Worm (Caenorhabditis elegans) whole organism, L2 larva: ENCODE results near the gene R02D5.1.
A peak's percentile ranks its signal among the peaks of the same experiment; 100 is the strongest.

Experiments
- C34F6.9 ChIP-seq: fragments of 150-350 bp; optimal IDR thresholded peaks from 2 replicates; lab custom pipeline; 2014; ENCODE audit warnings: missing biosample characterization, missing genetic modification characterization
- F13H6.1 ChIP-seq: sonication (generic microtip); optimal IDR thresholded peaks from 2 replicates; lab custom pipeline; 2016; ENCODE audit warnings: missing genetic modification characterization, missing compliant biosample characterization
- Y55F3AM.14 ChIP-seq: fragments of 200-800 bp; sonication (Bioruptor generic); optimal IDR thresholded peaks from 2 replicates; lab custom pipeline; 2018; ENCODE audit warnings: mild to moderate bottlenecking, missing genetic modification characterization, missing compliant biosample characterization
- alr-1 ChIP-seq: fragments of 150-350 bp; optimal IDR thresholded peaks from 2 replicates; lab custom pipeline; 2014; ENCODE audit warnings: missing biosample characterization, missing genetic modification characterization
- aly-2 ChIP-seq: fragments of 150-350 bp; optimal IDR thresholded peaks from 2 replicates; lab custom pipeline; 2014; ENCODE audit warnings: missing biosample characterization, missing genetic modification characterization
- blmp-1 ChIP-seq: sonication (generic microtip); optimal IDR thresholded peaks from 2 replicates; lab custom pipeline; 2017; ENCODE audit warnings: missing genetic modification characterization, mild to moderate bottlenecking, missing compliant biosample characterization, antibody characterized with exemption, moderate library complexity; ENCODE audit not compliant: insufficient read depth
- ceh-16 ChIP-seq: fragments of 150-350 bp; optimal IDR thresholded peaks from 2 replicates; lab custom pipeline; 2014; ENCODE audit warnings: missing biosample characterization, missing genetic modification characterization
- ceh-82 ChIP-seq: fragments of 150-350 bp; optimal IDR thresholded peaks from 2 replicates; lab custom pipeline; 2014; ENCODE audit warnings: missing biosample characterization, missing genetic modification characterization
- crh-2 ChIP-seq: sonication (generic microtip); optimal IDR thresholded peaks from 2 replicates; lab custom pipeline; 2017; ENCODE audit warnings: missing biosample characterization, missing genetic modification characterization
- dmd-4 ChIP-seq: sonication (generic microtip); optimal IDR thresholded peaks from 2 replicates; lab custom pipeline; 2017; ENCODE audit warnings: missing biosample characterization, missing genetic modification characterization
- egl-27 ChIP-seq: sonication (generic microtip); optimal IDR thresholded peaks from 3 replicates; lab custom pipeline; 2017; ENCODE audit warnings: missing biosample characterization, missing genetic modification reagents, missing genetic modification characterization
- elt-1 ChIP-seq: fragments of 150-350 bp; optimal IDR thresholded peaks from 2 replicates; lab custom pipeline; 2014; ENCODE audit warnings: missing biosample characterization, missing genetic modification characterization
- elt-3 ChIP-seq: sonication (generic microtip); optimal IDR thresholded peaks from 2 replicates; lab custom pipeline; 2017; ENCODE audit warnings: missing biosample characterization, missing genetic modification characterization
- fos-1 ChIP-seq: fragments of 150-350 bp; optimal IDR thresholded peaks from 2 replicates; lab custom pipeline; 2014; ENCODE audit warnings: missing biosample characterization, missing genetic modification characterization
- gmeb-1 ChIP-seq: fragments of 150-350 bp; optimal IDR thresholded peaks from 2 replicates; lab custom pipeline; 2014; ENCODE audit warnings: missing biosample characterization, missing genetic modification characterization
- lin-11 ChIP-seq: fragments of 150-350 bp; sonication (generic microtip); optimal IDR thresholded peaks from 2 replicates; lab custom pipeline; 2014; ENCODE audit warnings: missing biosample characterization, missing genetic modification characterization, inconsistent platforms, mixed read lengths
- lin-13 ChIP-seq: fragments of 150-350 bp; optimal IDR thresholded peaks from 2 replicates; lab custom pipeline; 2014; ENCODE audit warnings: missing biosample characterization, missing genetic modification reagents, missing genetic modification characterization
- lsy-2 ChIP-seq, 2 experiments: fragments of 150-350 bp in 1 of 2; sonication (generic microtip) in 1 of 2; optimal IDR thresholded peaks; 2 replicates each; lab custom pipeline; 2014 to 2017; ENCODE audit warnings: missing biosample characterization in 2 of 2, missing genetic modification characterization in 2 of 2
- mab-5 ChIP-seq: fragments of 150-350 bp; optimal IDR thresholded peaks from 2 replicates; lab custom pipeline; 2014; ENCODE audit warnings: missing biosample characterization, missing genetic modification characterization
- mbf-1 ChIP-seq: sonication (generic microtip); optimal IDR thresholded peaks from 2 replicates; lab custom pipeline; 2017; ENCODE audit warnings: missing biosample characterization, missing genetic modification characterization
- mdl-1 ChIP-seq, 2 experiments: fragments of 150-350 bp in 1 of 2; sonication (generic microtip) in 1 of 2; optimal IDR thresholded peaks; 2 replicates each; lab custom pipeline; 2017; ENCODE audit warnings: missing biosample characterization in 2 of 2, missing genetic modification characterization in 2 of 2
- nhr-11 ChIP-seq: fragments of 150-350 bp; optimal IDR thresholded peaks from 2 replicates; lab custom pipeline; 2014; ENCODE audit warnings: missing biosample characterization, missing genetic modification characterization
- nhr-12 ChIP-seq: fragments of 150-350 bp; optimal IDR thresholded peaks from 2 replicates; lab custom pipeline; 2014; ENCODE audit warnings: missing biosample characterization, missing genetic modification characterization
- nhr-129 ChIP-seq: fragments of 150-350 bp; optimal IDR thresholded peaks from 2 replicates; lab custom pipeline; 2014; ENCODE audit warnings: missing biosample characterization, missing genetic modification characterization
- nhr-21 ChIP-seq: fragments of 150-350 bp; optimal IDR thresholded peaks from 2 replicates; lab custom pipeline; 2014; ENCODE audit warnings: missing biosample characterization, missing genetic modification characterization
- nhr-237 ChIP-seq: fragments of 150-350 bp; optimal IDR thresholded peaks from 2 replicates; lab custom pipeline; 2014; ENCODE audit warnings: missing biosample characterization, missing genetic modification characterization
- nhr-25 ChIP-seq: fragments of 150-350 bp; sonication (generic microtip); optimal IDR thresholded peaks from 3 replicates; lab custom pipeline; 2014; ENCODE audit warnings: missing biosample characterization, missing genetic modification characterization
- nhr-6 ChIP-seq: fragments of 150-350 bp; optimal IDR thresholded peaks from 2 replicates; lab custom pipeline; 2014; ENCODE audit warnings: missing biosample characterization, missing genetic modification characterization
- nhr-77 ChIP-seq: fragments of 150-350 bp; optimal IDR thresholded peaks from 2 replicates; lab custom pipeline; 2014; ENCODE audit warnings: missing biosample characterization, missing genetic modification characterization
- sem-4 ChIP-seq: fragments of 150-350 bp; optimal IDR thresholded peaks from 2 replicates; lab custom pipeline; 2014; ENCODE audit warnings: missing biosample characterization, missing genetic modification reagents, missing genetic modification characterization
- skn-1 ChIP-seq: sonication (generic microtip); optimal IDR thresholded peaks from 2 replicates; lab custom pipeline; 2017; ENCODE audit warnings: missing biosample characterization, missing genetic modification characterization
- sma-3 ChIP-seq: sonication (generic microtip); optimal IDR thresholded peaks from 2 replicates; lab custom pipeline; 2016; ENCODE audit warnings: missing genetic modification reagents, missing genetic modification characterization, missing compliant biosample characterization
- sma-9 ChIP-seq, 2 experiments: fragments of 150-350 bp in 1 of 2; sonication (generic microtip) in 1 of 2; optimal IDR thresholded peaks; 2 replicates each; lab custom pipeline; 2014 to 2016; ENCODE audit warnings: missing genetic modification characterization in 2 of 2, mild to moderate bottlenecking in 1 of 2, missing biosample characterization in 1 of 2, missing compliant biosample characterization in 1 of 2, missing genetic modification reagents in 1 of 2, moderate library complexity in 1 of 2
- snpc-4 ChIP-seq: fragments of 150-350 bp; optimal IDR thresholded peaks from 2 replicates; lab custom pipeline; 2014; ENCODE audit warnings: missing biosample characterization, missing genetic modification characterization
- unc-39 ChIP-seq: fragments of 150-350 bp; optimal IDR thresholded peaks from 2 replicates; lab custom pipeline; 2014; ENCODE audit warnings: missing biosample characterization, missing genetic modification characterization
- unc-55 ChIP-seq: fragments of 150-350 bp; sonication (generic microtip); optimal IDR thresholded peaks from 3 replicates; lab custom pipeline; 2014; ENCODE audit warnings: missing biosample characterization, missing genetic modification reagents, missing genetic modification characterization
- unc-62 ChIP-seq: fragments of 150-350 bp; optimal IDR thresholded peaks from 2 replicates; lab custom pipeline; 2014; ENCODE audit warnings: missing biosample characterization, missing genetic modification reagents, missing genetic modification characterization
- ztf-1 ChIP-seq: fragments of 200-800 bp; sonication (Bioruptor generic); conservative IDR thresholded peaks from 2 replicates; pipeline ENCODE4 v1.3.6; 2022; ENCODE audit warnings: missing genetic modification characterization, missing compliant biosample characterization

R02D5.1 gene

DNA sequence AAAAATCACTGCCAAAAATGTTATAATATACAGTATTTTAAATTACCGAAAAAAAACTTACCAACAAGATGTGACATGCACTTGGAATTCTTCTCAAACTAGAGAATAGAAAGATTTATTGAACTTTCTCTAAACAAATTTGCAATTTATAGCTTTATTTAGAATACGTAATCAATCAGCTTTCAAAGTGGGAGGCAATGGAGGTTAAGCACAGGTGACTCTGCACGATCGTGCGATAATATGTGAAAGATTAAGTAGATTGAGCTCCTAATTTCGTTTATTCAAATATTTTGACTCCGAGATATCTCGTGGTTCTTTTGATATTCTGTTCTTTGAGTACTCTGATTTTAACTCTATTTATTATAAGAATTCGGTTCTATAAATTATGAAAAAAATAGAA lies 10.0 kb downstream of the R02D5.1 start, which contains the start of gene R02D5.6:
Gene R02D5.6, minus strand, starts transcription at position 101 of the 400 bp plus-strand sequence.
- TF ChIP-seq nhr-25 (tag; lab: Kevin White, UChicago) = no peak
- TF ChIP-seq sma-3 (GFP tag; lab: Kevin White, UChicago) = no peak
- TF ChIP-seq lin-11 (tag; lab: Kevin White, UChicago) = no peak
- no peak for TF ChIP-seq dmd-4 (tag; lab: Kevin White, UChicago)

ce11 chrV:14519268-14519667 lies 11.2 kb downstream of the R02D5.1 start, which contains the start of gene R02D5.8:
R02D5.8 (minus strand) TSS chrV:14519368.
- TF ChIP-seq Y55F3AM.14 (GFP tag; lab: Kevin White, UChicago) = no peak

DNA sequence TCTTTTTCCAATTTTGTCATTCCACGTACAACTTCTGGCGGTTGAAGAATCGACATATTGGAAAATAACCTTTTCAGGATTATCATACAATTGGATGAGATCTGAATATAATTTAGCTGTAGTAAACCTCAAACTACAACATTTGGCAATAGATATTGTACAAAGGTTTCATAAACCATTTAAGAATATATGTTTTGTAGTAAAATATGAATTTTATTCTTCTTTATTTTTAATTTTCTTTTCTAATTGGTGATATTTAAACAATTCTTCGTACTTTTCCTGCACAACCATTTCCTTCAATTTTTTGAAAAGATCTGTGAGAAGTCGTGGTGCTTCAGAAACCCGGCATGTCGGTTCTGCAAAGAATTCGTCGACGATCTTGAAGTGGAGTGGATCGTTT lies 13.0 kb downstream of the R02D5.1 start, which contains the start of gene C53A5.17:
Gene C53A5.17, minus strand, starts transcription at position 101 of the 400 bp plus-strand sequence.
- no peak for TF ChIP-seq sma-3 (GFP tag; lab: Kevin White, UChicago)
- no peak for TF ChIP-seq lin-13 (GFP tag; lab: Kevin White, UChicago)
- no peak for TF ChIP-seq dmd-4 (tag; lab: Kevin White, UChicago)
- TF ChIP-seq egl-27 = no peak
- no peak for TF ChIP-seq sem-4 (tag; lab: Kevin White, UChicago)
- no peak for TF ChIP-seq nhr-77 (tag; lab: Kevin White, UChicago)
- TF ChIP-seq unc-55 (GFP tag; lab: Kevin White, UChicago) = no peak
- no peak for TF ChIP-seq unc-62
- no peak for TF ChIP-seq lin-11 (tag; lab: Kevin White, UChicago)
- no peak for TF ChIP-seq elt-3 (tag; lab: Kevin White, UChicago)
- no peak for TF ChIP-seq F13H6.1 (tag; lab: Kevin White, UChicago)
- TF ChIP-seq, all 48 proteins: peak for 0

- no peak for TF ChIP-seq ztf-1 (GFP tag; lab: Robert Waterston, UW)
Observed at ce11 chrV:14522514-14522913, 14.5 kb downstream of the R02D5.1 start, which contains the start of gene C53A5.16. C53A5.16 (minus strand) TSS chrV:14522614.

ce11 chrV:14523105-14523504 lies 15.1 kb downstream of the R02D5.1 start, which contains the start of gene C53A5.2:
C53A5.2 (minus strand) TSS chrV:14523205.
- TF ChIP-seq sem-4 (tag; lab: Kevin White, UChicago) = no peak
- TF ChIP-seq unc-55 (GFP tag; lab: Kevin White, UChicago) = no peak
- TF ChIP-seq Y55F3AM.14 (GFP tag; lab: Kevin White, UChicago) = no peak
- TF ChIP-seq, all 48 proteins: peak for 0

ce11 chrV:14523788-14524582 lies 15.9 kb downstream of the R02D5.1 start, which contains the start of gene ril-1:
ril-1 (minus strand) TSS chrV:14524129.
- TF ChIP-seq F13H6.1 (tag; lab: Kevin White, UChicago) (peak; percentile 34), lin-13 (GFP tag; lab: Kevin White, UChicago) (peak; percentile 20), nhr-25 (tag; lab: Kevin White, UChicago) (peak; percentile 56), C34F6.9 (tag; lab: Kevin White, UChicago) (peak; percentile 23), ceh-82 (tag; lab: Kevin White, UChicago) (no peak), aly-2 (tag; lab: Kevin White, UChicago) (no peak), nhr-129 (tag; lab: Kevin White, UChicago) (peak; percentile 34), fos-1 (tag; lab: Kevin White, UChicago) (peak; percentile 35), mdl-1 (tag; optimal IDR thresholded peaks at IDR 0.05; lab: Kevin White, UChicago) (no peak), lsy-2 (tag; optimal IDR thresholded peaks at IDR 0.05; lab: Kevin White, UChicago) (peak in 1 of 2 experiments; percentile 52), nhr-11 (no peak), snpc-4 (peak; percentile 16), nhr-21 (tag; lab: Kevin White, UChicago) (peak; percentile 10), mab-5 (tag; lab: Kevin White, UChicago) (no peak), crh-2 (tag; lab: Kevin White, UChicago) (peak; percentile 27), unc-55 (GFP tag; lab: Kevin White, UChicago) (peak; percentile 74), nhr-6 (no peak), sma-3 (GFP tag; lab: Kevin White, UChicago) (peak; percentile 47), mbf-1 (tag; lab: Kevin White, UChicago) (no peak), unc-39 (tag; lab: Kevin White, UChicago) (no peak), Y55F3AM.14 (GFP tag; lab: Kevin White, UChicago) (no peak), nhr-237 (tag; lab: Kevin White, UChicago) (no peak), ceh-16 (tag; lab: Kevin White, UChicago) (no peak), gmeb-1 (tag; lab: Kevin White, UChicago) (peak; percentile 17), sma-9 (GFP tag; optimal IDR thresholded peaks at IDR 0.05; lab: Kevin White, UChicago) (no peak), sma-9 (tag; optimal IDR thresholded peaks at IDR 0.05; lab: Kevin White, UChicago) (no peak), elt-1 (tag; lab: Kevin White, UChicago) (no peak), skn-1 (peak; percentile 60), nhr-12 (tag; lab: Kevin White, UChicago) (no peak), alr-1 (tag; lab: Kevin White, UChicago) (no peak), lin-11 (tag; lab: Kevin White, UChicago) (no peak), blmp-1 (no peak)
- TF ChIP-seq, all 48 proteins: peak for 14
